Worm (Caenorhabditis elegans): ENCODE measurements around the gene C27H5.2.

Gene C27H5.2

DNA sequence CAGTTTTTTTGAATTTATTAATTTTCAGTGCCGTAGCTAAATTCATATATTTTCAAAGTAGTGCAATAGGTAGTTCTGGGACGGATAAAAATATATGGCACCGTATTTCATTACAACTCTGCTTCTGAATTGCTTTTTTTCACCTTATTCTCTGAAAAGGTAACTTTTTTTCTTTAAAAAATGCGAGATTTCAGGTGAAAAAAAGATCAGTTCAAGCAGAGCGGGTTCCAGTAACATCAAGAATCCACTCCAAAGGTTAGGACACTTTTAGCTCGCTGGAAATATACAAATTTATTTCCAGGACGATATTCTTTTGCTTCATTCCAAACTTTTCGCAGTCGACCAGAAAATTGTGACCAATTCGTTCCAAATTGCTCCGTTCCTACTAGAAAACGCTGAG, 7.3 kb upstream of the C27H5.2 start, which contains the start of gene T07F8.1:
T07F8.1 (plus strand) TSS at position 301 of the 400 bp plus-strand sequence.
- TF ChIP-seq nhr-237 (tag; optimal IDR thresholded peaks at IDR 0.05) (no peak), elt-3 (tag; optimal IDR thresholded peaks at IDR 0.05) (no peak)

DNA sequence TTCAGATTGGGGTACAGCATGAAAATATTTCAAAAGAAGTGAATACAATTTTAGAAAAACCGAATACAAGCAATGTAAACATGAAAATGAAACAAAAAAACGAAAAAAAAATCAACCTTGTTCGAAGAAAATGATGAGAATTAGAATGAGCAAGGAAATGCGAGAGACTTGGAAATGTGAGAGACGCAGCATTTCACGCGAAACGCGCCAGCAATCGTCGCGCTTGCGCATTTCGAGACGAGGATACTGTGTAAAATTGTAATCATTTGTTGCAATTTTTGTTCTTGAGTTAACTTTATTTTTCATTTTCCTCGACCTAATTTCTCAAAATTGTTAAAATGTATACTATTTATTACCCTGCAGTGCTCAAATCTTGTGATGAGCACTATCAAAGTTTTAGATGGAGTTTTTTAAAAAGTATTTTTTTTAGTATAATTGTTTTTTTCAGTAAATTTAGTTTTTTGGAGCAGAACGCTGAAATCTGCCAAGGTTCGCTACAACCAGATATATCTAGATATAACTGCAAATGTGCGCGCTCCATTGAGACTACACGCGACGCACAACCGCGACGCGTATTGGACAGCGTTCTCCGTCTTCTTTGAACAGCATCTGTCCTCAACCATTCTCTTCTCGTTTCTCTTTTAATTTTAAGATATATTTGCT, 3.3 kb upstream of the C27H5.2 start, which contains the start of gene fust-1:
fust-1 (plus strand) TSS at position 613 of the 663 bp plus-strand sequence.
- TF ChIP-seq unc-62 (GFP tag; optimal IDR thresholded peaks at IDR 0.05) = peak; percentile 14
- TF ChIP-seq sptf-1 (tag; optimal IDR thresholded peaks at IDR 0.05) = peak; percentile 87
- peak; percentile 98 for TF ChIP-seq mep-1 (tag; optimal IDR thresholded peaks at IDR 0.05)
- peak; percentile 71 for TF ChIP-seq cnd-1 (tag; optimal IDR thresholded peaks at IDR 0.05)
- no peak for TF ChIP-seq mab-5 (tag; optimal IDR thresholded peaks at IDR 0.05)
- no peak for TF ChIP-seq ham-2 (GFP tag; optimal IDR thresholded peaks at IDR 0.05)
- TF ChIP-seq lin-32 (GFP tag; optimal IDR thresholded peaks at IDR 0.05) = peak; percentile 20
- peak; percentile 68 for TF ChIP-seq ceh-43 (GFP tag; optimal IDR thresholded peaks at IDR 0.05)
- TF ChIP-seq ceh-83 (GFP tag; optimal IDR thresholded peaks at IDR 0.05) = peak; percentile 42
- TF ChIP-seq pha-4 (tag; optimal IDR thresholded peaks at IDR 0.05) = peak; percentile 97
- TF ChIP-seq unc-39 (tag; optimal IDR thresholded peaks at IDR 0.05) = no peak
- peak; percentile 32 for TF ChIP-seq ztf-11 (tag; optimal IDR thresholded peaks at IDR 0.05)
- TF ChIP-seq nhr-76 (tag; optimal IDR thresholded peaks at IDR 0.05) = no peak
- no peak for TF ChIP-seq zip-8 (tag; optimal IDR thresholded peaks at IDR 0.05)
- TF ChIP-seq lin-13 (tag; optimal IDR thresholded peaks at IDR 0.05) = peak; percentile 94
- peak; percentile 32 for TF ChIP-seq blmp-1 (tag; optimal IDR thresholded peaks at IDR 0.05)
- TF ChIP-seq unc-120 (tag; optimal IDR thresholded peaks at IDR 0.05; ENCODE audit: poor library complexity, severe bottlenecking) = peak; percentile 37
- peak; percentile 92 for TF ChIP-seq nhr-237 (tag; optimal IDR thresholded peaks at IDR 0.05)
- peak; percentile 43 for TF ChIP-seq hlh-1 (tag; optimal IDR thresholded peaks at IDR 0.05)
- peak; percentile 93 for TF ChIP-seq lsy-2 (tag; optimal IDR thresholded peaks at IDR 0.05)
- TF ChIP-seq tbx-8 (GFP tag; optimal IDR thresholded peaks at IDR 0.05) = peak; percentile 19
- peak; percentile 66 for TF ChIP-seq nhr-2 (tag; optimal IDR thresholded peaks at IDR 0.05)
- peak; percentile 75 for TF ChIP-seq drap-1 (GFP tag; optimal IDR thresholded peaks at IDR 0.05)
- peak; percentile 74 for TF ChIP-seq ces-1 (GFP tag; optimal IDR thresholded peaks at IDR 0.05)
- TF ChIP-seq bed-3 (GFP tag; optimal IDR thresholded peaks at IDR 0.05) = peak; percentile 32
- peak; percentile 52 for TF ChIP-seq sem-2 (GFP tag; optimal IDR thresholded peaks at IDR 0.05)
- peak; percentile 36 for TF ChIP-seq nhr-12 (tag; optimal IDR thresholded peaks at IDR 0.05)
- TF ChIP-seq snpc-4 (tag; optimal IDR thresholded peaks at IDR 0.05) = no peak
- peak; percentile 82 for TF ChIP-seq mls-2 (tag; optimal IDR thresholded peaks at IDR 0.05)
- TF ChIP-seq M03D4.4 (tag; optimal IDR thresholded peaks at IDR 0.05) = peak; percentile 74
- peak; percentile 31 for TF ChIP-seq elt-3 (tag; optimal IDR thresholded peaks at IDR 0.05)
- peak; percentile 48 for TF ChIP-seq ceh-39 (tag; optimal IDR thresholded peaks at IDR 0.05)
- no peak for TF ChIP-seq flh-1 (GFP tag; optimal IDR thresholded peaks at IDR 0.05)
- no peak for TF ChIP-seq nhr-28 (tag; optimal IDR thresholded peaks at IDR 0.05)

DNA sequence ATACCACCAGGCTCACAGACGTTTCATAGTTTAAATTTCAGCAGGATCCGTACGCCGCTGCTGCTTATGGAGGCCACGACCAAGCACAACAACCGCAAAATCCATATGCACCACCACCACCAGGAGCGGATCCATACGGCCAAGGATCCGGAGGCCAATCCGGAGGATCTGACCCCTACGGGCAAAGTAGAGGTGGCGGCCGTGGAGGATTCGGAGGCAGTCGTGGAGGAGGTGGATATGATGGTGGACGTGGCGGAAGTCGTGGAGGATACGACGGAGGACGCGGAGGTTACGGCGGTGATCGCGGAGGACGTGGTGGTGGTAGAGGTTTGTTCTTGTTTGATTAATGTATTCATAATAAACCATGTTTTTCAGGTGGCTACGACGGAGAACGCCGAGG, 2.3 kb upstream of the C27H5.2 start:
- TF ChIP-seq sptf-1 (tag; optimal IDR thresholded peaks at IDR 0.05) = peak; percentile 1

ce11 chrII:7154711-7155110, 670 bp upstream of the C27H5.2 start:
- TF ChIP-seq blmp-1 (tag; optimal IDR thresholded peaks at IDR 0.05) = no peak
- TF ChIP-seq ham-2 (GFP tag; optimal IDR thresholded peaks at IDR 0.05) = no peak
- TF ChIP-seq mep-1 (tag; optimal IDR thresholded peaks at IDR 0.05) = no peak
- TF ChIP-seq snpc-4 (tag; optimal IDR thresholded peaks at IDR 0.05) = no peak
- TF ChIP-seq hlh-1 (tag; optimal IDR thresholded peaks at IDR 0.05) = no peak
- no peak for TF ChIP-seq nhr-2 (tag; optimal IDR thresholded peaks at IDR 0.05)
- no peak for TF ChIP-seq elt-3 (tag; optimal IDR thresholded peaks at IDR 0.05)
- TF ChIP-seq tbx-8 (GFP tag; optimal IDR thresholded peaks at IDR 0.05) = no peak
- no peak for TF ChIP-seq nhr-28 (tag; optimal IDR thresholded peaks at IDR 0.05)
- TF ChIP-seq nhr-237 (tag; optimal IDR thresholded peaks at IDR 0.05) = no peak
- TF ChIP-seq nhr-12 (tag; optimal IDR thresholded peaks at IDR 0.05) = no peak
- no peak for TF ChIP-seq cnd-1 (tag; optimal IDR thresholded peaks at IDR 0.05)
- no peak for TF ChIP-seq flh-1 (GFP tag; optimal IDR thresholded peaks at IDR 0.05)
- TF ChIP-seq ceh-83 (GFP tag; optimal IDR thresholded peaks at IDR 0.05) = no peak
- TF ChIP-seq elt-1 (tag; optimal IDR thresholded peaks at IDR 0.05; ENCODE audit: borderline replicate concordance, insufficient read depth) = no peak
- no peak for TF ChIP-seq M03D4.4 (tag; optimal IDR thresholded peaks at IDR 0.05)
- no peak for TF ChIP-seq lin-32 (GFP tag; optimal IDR thresholded peaks at IDR 0.05)
- TF ChIP-seq lin-13 (tag; optimal IDR thresholded peaks at IDR 0.05) = no peak
- TF ChIP-seq ceh-43 (GFP tag; optimal IDR thresholded peaks at IDR 0.05) = no peak
